Worm (Caenorhabditis elegans) whole organism, young adult: ENCODE measurements around the gene rsd-3.

Experiments
- C17E4.6 ChIP-seq: fragments of 200-800 bp; sonication (Bioruptor generic); IDR thresholded peaks from 2 replicates; pipeline ENCODE4 v1.3.6; 2022; ENCODE audit warnings: missing genetic modification reagents, missing genetic modification characterization, missing compliant biosample characterization
- D2030.7 ChIP-seq: fragments of 200-800 bp; sonication (Bioruptor generic); IDR thresholded peaks from 2 replicates; pipeline ENCODE4 v1.3.6; 2022; ENCODE audit warnings: missing genetic modification reagents, missing genetic modification characterization, missing compliant biosample characterization
- F33H1.4 ChIP-seq: fragments of 200-800 bp; sonication (Bioruptor generic); IDR thresholded peaks from 2 replicates; pipeline ENCODE4 v1.3.6; 2022; ENCODE audit warnings: missing genetic modification reagents, missing genetic modification characterization, missing compliant biosample characterization
- F37B4.10 ChIP-seq: fragments of 200-800 bp; sonication (Bioruptor generic); IDR thresholded peaks from 2 replicates; pipeline ENCODE4 v1.3.6; 2022; ENCODE audit warnings: missing genetic modification characterization, missing compliant biosample characterization
- F39B2.1 ChIP-seq: fragments of 200-800 bp; sonication (Bioruptor generic); IDR thresholded peaks from 2 replicates; pipeline ENCODE4 v1.3.6; 2022; ENCODE audit warnings: missing genetic modification reagents, missing genetic modification characterization, missing compliant biosample characterization
- F49E8.2 ChIP-seq: sonication (generic microtip); optimal IDR thresholded peaks from 3 replicates; lab custom pipeline; 2017; ENCODE audit warnings: missing genetic modification characterization, mild to moderate bottlenecking, missing compliant biosample characterization, antibody characterized with exemption, moderate library complexity; ENCODE audit not compliant: insufficient read depth
- F52B5.7 ChIP-seq: sonication (generic microtip); optimal IDR thresholded peaks from 2 replicates; lab custom pipeline; 2016; ENCODE audit warnings: mild to moderate bottlenecking, missing genetic modification characterization, missing compliant biosample characterization
- K11D2.4 ChIP-seq: fragments of 200-800 bp; sonication (Bioruptor generic); IDR thresholded peaks from 2 replicates; pipeline ENCODE4 v1.3.6; 2022; ENCODE audit warnings: missing genetic modification reagents, missing genetic modification characterization, missing compliant biosample characterization
- K12H6.12 ChIP-seq: fragments of 200-800 bp; sonication (Bioruptor generic); optimal IDR thresholded peaks from 2 replicates; lab custom pipeline; 2018; ENCODE audit warnings: mild to moderate bottlenecking, missing genetic modification characterization, missing compliant biosample characterization
- aptf-3 ChIP-seq: fragments of 200-800 bp; sonication (Bioruptor generic); IDR thresholded peaks from 2 replicates; pipeline ENCODE4 v1.3.6; 2022; ENCODE audit warnings: missing genetic modification characterization, missing compliant biosample characterization
- atf-7 ChIP-seq: sonication (generic microtip); optimal IDR thresholded peaks from 2 replicates; lab custom pipeline; 2017; ENCODE audit warnings: mild to moderate bottlenecking, missing genetic modification characterization, missing compliant biosample characterization
- athp-1 ChIP-seq: sonication (generic microtip); optimal IDR thresholded peaks from 2 replicates; lab custom pipeline; 2017; ENCODE audit warnings: mild to moderate bottlenecking, missing genetic modification characterization, missing compliant biosample characterization
- attf-6 ChIP-seq: fragments of 200-800 bp; sonication (Bioruptor generic); IDR thresholded peaks from 2 replicates; pipeline ENCODE4 v1.3.6; 2022; ENCODE audit warnings: missing genetic modification reagents, missing genetic modification characterization, missing compliant biosample characterization
- bed-1 ChIP-seq: fragments of 200-800 bp; sonication (Bioruptor generic); IDR thresholded peaks from 2 replicates; pipeline ENCODE4 v1.3.6; 2022; ENCODE audit warnings: missing genetic modification reagents, missing genetic modification characterization, missing compliant biosample characterization
- cebp-1 ChIP-seq, 2 experiments: fragments of 200-800 bp in 1 of 2; sonication (Bioruptor generic) in 1 of 2; sonication (generic microtip) in 1 of 2; IDR thresholded peaks in 1 of 2; optimal IDR thresholded peaks in 1 of 2; 2 replicates each; pipeline versions ENCODE4 v1.3.6 to Lab custom; 2017 to 2022; ENCODE audit warnings: missing compliant biosample characterization in 2 of 2, missing genetic modification characterization in 2 of 2, mild to moderate bottlenecking in 1 of 2, missing genetic modification reagents in 1 of 2, moderate library complexity in 1 of 2
- ceh-40 ChIP-seq: fragments of 200-800 bp; sonication (Bioruptor generic); IDR thresholded peaks from 2 replicates; pipeline ENCODE4 v1.3.6; 2022; ENCODE audit warnings: missing genetic modification characterization, missing compliant biosample characterization
- ceh-79 ChIP-seq: sonication (generic microtip); optimal IDR thresholded peaks from 2 replicates; lab custom pipeline; 2017; ENCODE audit warnings: mild to moderate bottlenecking, missing genetic modification characterization, missing compliant biosample characterization
- chd-7 ChIP-seq: sonication (generic microtip); optimal IDR thresholded peaks from 2 replicates; lab custom pipeline; 2016; ENCODE audit warnings: mild to moderate bottlenecking, missing genetic modification characterization, moderate library complexity, missing compliant biosample characterization
- dpl-1 ChIP-seq: fragments of 150-350 bp; optimal IDR thresholded peaks from 2 replicates; lab custom pipeline; 2014; ENCODE audit warnings: missing biosample characterization, missing genetic modification reagents, missing genetic modification characterization
- egl-44 ChIP-seq: fragments of 200-800 bp; sonication (Bioruptor generic); IDR thresholded peaks from 2 replicates; pipeline ENCODE4 v1.3.6; 2022; ENCODE audit warnings: missing genetic modification reagents, missing genetic modification characterization, missing compliant biosample characterization
- fkh-3 ChIP-seq: sonication (generic microtip); optimal IDR thresholded peaks from 2 replicates; lab custom pipeline; 2016; ENCODE audit warnings: mild to moderate bottlenecking, missing genetic modification characterization, missing compliant biosample characterization
- hlh-26 ChIP-seq: fragments of 200-800 bp; sonication (Bioruptor generic); conservative IDR thresholded peaks from 2 replicates; pipeline ENCODE4 v1.3.6; 2022; ENCODE audit warnings: missing genetic modification reagents, missing genetic modification characterization, missing compliant biosample characterization
- hmg-1.2 ChIP-seq: fragments of 200-800 bp; sonication (Bioruptor generic); IDR thresholded peaks from 2 replicates; pipeline ENCODE4 v1.3.6; 2022; ENCODE audit warnings: missing genetic modification reagents, missing genetic modification characterization, missing compliant biosample characterization
- hrde-1 ChIP-seq: sonication (generic microtip); optimal IDR thresholded peaks from 2 replicates; lab custom pipeline; 2016; ENCODE audit warnings: missing genetic modification characterization, mild to moderate bottlenecking, missing compliant biosample characterization, moderate library complexity, missing genotype, missing genetic modification reagents, borderline replicate concordance
- hsf-1 ChIP-seq: fragments of 200-800 bp; sonication (Bioruptor generic); IDR thresholded peaks from 2 replicates; pipeline ENCODE4 v1.3.6; 2022; ENCODE audit warnings: missing genetic modification reagents, missing genetic modification characterization, missing compliant biosample characterization
- lag-1 ChIP-seq: fragments of 200-800 bp; sonication (Bioruptor generic); IDR thresholded peaks from 2 replicates; pipeline ENCODE4 v1.3.6; 2022; ENCODE audit warnings: missing genetic modification reagents, missing genetic modification characterization, missing compliant biosample characterization
- let-526 ChIP-seq: fragments of 200-800 bp; sonication (Bioruptor generic); IDR thresholded peaks from 2 replicates; pipeline ENCODE4 v1.3.6; 2022; ENCODE audit warnings: missing genetic modification reagents, missing genetic modification characterization, missing compliant biosample characterization
- lin-26 ChIP-seq: fragments of 200-800 bp; sonication (Bioruptor generic); IDR thresholded peaks from 2 replicates; pipeline ENCODE4 v1.3.6; 2022; ENCODE audit warnings: missing genetic modification reagents, missing genetic modification characterization, missing compliant biosample characterization
- lin-40 ChIP-seq: sonication (generic microtip); optimal IDR thresholded peaks from 2 replicates; lab custom pipeline; 2016; ENCODE audit warnings: missing genetic modification characterization, mild to moderate bottlenecking, missing compliant biosample characterization, missing genotype, missing genetic modification reagents
- lsy-27 ChIP-seq: sonication (generic microtip); optimal IDR thresholded peaks from 2 replicates; lab custom pipeline; 2017; ENCODE audit warnings: missing genetic modification characterization, mild to moderate bottlenecking, missing compliant biosample characterization, antibody characterized with exemption, missing genotype, borderline replicate concordance; ENCODE audit not compliant: insufficient read depth
- madf-10 ChIP-seq: sonication (generic microtip); optimal IDR thresholded peaks from 2 replicates; lab custom pipeline; 2016; ENCODE audit warnings: mild to moderate bottlenecking, missing genetic modification characterization, missing compliant biosample characterization
- mel-28 ChIP-seq: sonication (generic microtip); optimal IDR thresholded peaks from 2 replicates; lab custom pipeline; 2016; ENCODE audit warnings: borderline replicate concordance, mild to moderate bottlenecking, missing genetic modification characterization, missing compliant biosample characterization
- nfya-2 ChIP-seq: fragments of 200-800 bp; sonication (Bioruptor generic); IDR thresholded peaks from 2 replicates; pipeline ENCODE4 v1.3.6; 2022; ENCODE audit warnings: missing genetic modification reagents, missing genetic modification characterization, missing compliant biosample characterization
- nhr-120 ChIP-seq: fragments of 200-800 bp; sonication (Bioruptor generic); IDR thresholded peaks from 2 replicates; pipeline ENCODE4 v1.3.6; 2022; ENCODE audit warnings: missing genetic modification characterization, missing compliant biosample characterization
- nhr-27 ChIP-seq: fragments of 200-800 bp; sonication (Bioruptor generic); optimal IDR thresholded peaks from 2 replicates; lab custom pipeline; 2018; ENCODE audit warnings: mild to moderate bottlenecking, missing genetic modification characterization, moderate library complexity, missing compliant biosample characterization
- pbrm-1 ChIP-seq: fragments of 200-800 bp; sonication (Bioruptor generic); IDR thresholded peaks from 2 replicates; pipeline ENCODE4 v1.3.6; 2022; ENCODE audit warnings: missing genetic modification reagents, missing genetic modification characterization, missing compliant biosample characterization
- pha-4 ChIP-seq: fragments of 150-350 bp; sonication (generic microtip); optimal IDR thresholded peaks from 2 replicates; lab custom pipeline; 2014; ENCODE audit warnings: missing biosample characterization, missing genetic modification reagents, missing genetic modification characterization
- sdz-38 ChIP-seq: sonication (generic microtip); optimal IDR thresholded peaks from 2 replicates; lab custom pipeline; 2016; ENCODE audit warnings: missing genotype, missing genetic modification characterization, missing compliant biosample characterization
- snpc-1.1 ChIP-seq: sonication (generic microtip); optimal IDR thresholded peaks from 2 replicates; lab custom pipeline; 2017; ENCODE audit warnings: missing genetic modification characterization, mild to moderate bottlenecking, missing compliant biosample characterization, antibody characterized with exemption, moderate library complexity, missing genotype, missing genetic modification reagents; ENCODE audit not compliant: insufficient read depth
- snpc-1.3 ChIP-seq: sonication (generic microtip); optimal IDR thresholded peaks from 2 replicates; lab custom pipeline; 2017; ENCODE audit warnings: missing genetic modification characterization, mild to moderate bottlenecking, missing compliant biosample characterization, antibody characterized with exemption, moderate library complexity, missing genotype, missing genetic modification reagents; ENCODE audit not compliant: insufficient read depth
- snpc-3.4 ChIP-seq: sonication (generic microtip); optimal IDR thresholded peaks from 2 replicates; lab custom pipeline; 2017; ENCODE audit warnings: missing genetic modification characterization, mild to moderate bottlenecking, missing compliant biosample characterization, antibody characterized with exemption, moderate library complexity, missing genotype, missing genetic modification reagents
- snpc-4 ChIP-seq, 5 experiments: fragments of 150-350 bp in 1 of 5; sonication (generic microtip) in 4 of 5; optimal IDR thresholded peaks; 2 replicates each; lab custom pipeline; 2014 to 2018; ENCODE audit warnings: missing genetic modification characterization in 5 of 5, missing biosample characterization in 3 of 5, antibody characterized with exemption in 2 of 5, mild to moderate bottlenecking in 2 of 5, missing compliant biosample characterization in 2 of 5, missing genotype in 2 of 5, moderate library complexity in 2 of 5, missing genetic modification reagents in 1 of 5
- tbx-9 ChIP-seq: sonication (generic microtip); optimal IDR thresholded peaks from 2 replicates; lab custom pipeline; 2016; ENCODE audit warnings: borderline replicate concordance, missing genetic modification characterization, inconsistent platforms, missing compliant biosample characterization
- unc-130 ChIP-seq: sonication (generic microtip); optimal IDR thresholded peaks from 2 replicates; lab custom pipeline; 2016; ENCODE audit warnings: missing genetic modification reagents, missing genetic modification characterization, missing compliant biosample characterization
- unc-62 ChIP-seq: fragments of 150-350 bp; optimal IDR thresholded peaks from 2 replicates; lab custom pipeline; 2014; ENCODE audit warnings: missing biosample characterization, missing genetic modification reagents, missing genetic modification characterization
- xnd-1 ChIP-seq: sonication (generic microtip); optimal IDR thresholded peaks from 2 replicates; lab custom pipeline; 2016; ENCODE audit warnings: missing genotype, missing genetic modification reagents, missing genetic modification characterization, missing compliant biosample characterization
- ztf-28 ChIP-seq: fragments of 200-800 bp; sonication (Bioruptor generic); IDR thresholded peaks from 2 replicates; pipeline ENCODE4 v1.3.6; 2022; ENCODE audit warnings: missing genetic modification reagents, missing genetic modification characterization, missing compliant biosample characterization

The rsd-3 gene

ce11 chrX:11798057-11798555 lies at the start of gene rsd-3 (continued):
- TF ChIP-seq nhr-120 (no peak), atf-7 (peak; percentile 16), hlh-26 (GFP tag; lab: Robert Waterston, UW) (no peak), nfya-2 (no peak), unc-130 (GFP tag; lab: Kevin White, UChicago) (no peak), lag-1 (no peak), lin-26 (GFP tag; lab: Robert Waterston, UW) (0 out of 2 replicates have a peak, but pooled peaks have one; percentile 46), F33H1.4 (GFP tag; lab: Robert Waterston, UW) (no peak), lin-40 (peak; percentile 75), xnd-1 (tag; lab: Kevin White, UChicago) (no peak), dpl-1 (GFP tag; lab: Kevin White, UChicago) (no peak), cebp-1 (GFP tag; IDR thresholded peaks at IDR 0.05; lab: Robert Waterston, UW) (no peak), cebp-1 (tag; optimal IDR thresholded peaks at IDR 0.05; lab: Kevin White, UChicago) (peak; percentile 71), snpc-1.1 (tag; lab: Kevin White, UChicago) (no peak), let-526 (GFP tag; lab: Robert Waterston, UW) (no peak), attf-6 (no peak), hmg-1.2 (GFP tag; lab: Robert Waterston, UW) (peak; percentile 90), hsf-1 (no peak), aptf-3 (GFP tag; lab: Robert Waterston, UW) (no peak), ceh-40 (GFP tag; lab: Robert Waterston, UW) (no peak), C17E4.6 (GFP tag; lab: Robert Waterston, UW) (no peak), K11D2.4 (GFP tag; lab: Robert Waterston, UW) (no peak), pha-4 (no peak), snpc-3.4 (tag; lab: Kevin White, UChicago) (no peak), F49E8.2 (tag; lab: Kevin White, UChicago) (no peak), ceh-79 (no peak), F39B2.1 (no peak), unc-62 (GFP tag; lab: Kevin White, UChicago) (no peak), ztf-28 (GFP tag; lab: Robert Waterston, UW) (no peak), pbrm-1 (GFP tag; lab: Robert Waterston, UW) (no peak), chd-7 (tag; lab: Kevin White, UChicago) (no peak), egl-44 (GFP tag; lab: Robert Waterston, UW) (no peak), lsy-27 (tag; lab: Kevin White, UChicago) (no peak), F52B5.7 (no peak), snpc-4 (GFP tag; optimal IDR thresholded peaks at IDR 0.05; lab: Kevin White, UChicago) (no peak), snpc-4 (tag; optimal IDR thresholded peaks at IDR 0.05; lab: Kevin White, UChicago) (peak in 1 of 4 experiments; percentile 33), athp-1 (tag; lab: Kevin White, UChicago) (no peak), nhr-27 (tag; lab: Kevin White, UChicago) (no peak), D2030.7 (GFP tag; lab: Robert Waterston, UW) (no peak), hrde-1 (no peak), tbx-9 (tag; lab: Kevin White, UChicago) (no peak), mel-28 (tag; lab: Kevin White, UChicago) (no peak), fkh-3 (tag; lab: Kevin White, UChicago) (no peak), sdz-38 (tag; lab: Kevin White, UChicago) (no peak), F37B4.10 (GFP tag; lab: Robert Waterston, UW) (no peak), snpc-1.3 (no peak), bed-1 (GFP tag; lab: Robert Waterston, UW) (no peak), madf-10 (tag; lab: Kevin White, UChicago) (peak; percentile 18), K12H6.12 (tag; lab: Kevin White, UChicago) (no peak)
